Worm (Caenorhabditis elegans) whole organism, L1 larva: Measurements from ENCODE around the gene nhr-31.
A peak's percentile ranks its signal among the peaks of the same experiment; 100 is the strongest.

Experiments used
- C04F5.9 ChIP-seq: sonication (generic microtip); optimal IDR thresholded peaks from 2 replicates; lab custom pipeline; 2016; ENCODE audit warnings: missing genetic modification characterization, missing compliant biosample characterization
- C16A3.4 ChIP-seq: fragments of 150-350 bp; optimal IDR thresholded peaks from 2 replicates; lab custom pipeline; 2014; ENCODE audit warnings: missing biosample characterization, missing genetic modification characterization
- Y116A8C.19 ChIP-seq: sonication (generic microtip); optimal IDR thresholded peaks from 2 replicates; lab custom pipeline; 2016; ENCODE audit warnings: missing compliant biosample characterization, missing genetic modification characterization, borderline replicate concordance
- blmp-1 ChIP-seq: fragments of 150-350 bp; optimal IDR thresholded peaks from 2 replicates; lab custom pipeline; 2014; ENCODE audit warnings: missing biosample characterization, missing genetic modification characterization
- ceh-8 ChIP-seq: fragments of 200-800 bp; sonication (Bioruptor generic); optimal IDR thresholded peaks from 2 replicates; lab custom pipeline; 2018; ENCODE audit warnings: mild to moderate bottlenecking, missing genetic modification characterization, moderate library complexity, missing compliant biosample characterization
- ceh-82 ChIP-seq, 3 experiments: fragments of 150-350 bp in 1 of 3; sonication (generic microtip) in 2 of 3; optimal IDR thresholded peaks; 2 replicates each; lab custom pipeline; 2014 to 2017; ENCODE audit warnings: missing biosample characterization in 3 of 3, missing genetic modification characterization in 3 of 3
- ceh-88 ChIP-seq: fragments of 200-800 bp; sonication (Bioruptor generic); IDR thresholded peaks from 2 replicates; pipeline ENCODE4 v1.3.6; 2022; ENCODE audit warnings: missing genetic modification characterization, missing compliant biosample characterization
- ceh-90 ChIP-seq: sonication (generic microtip); optimal IDR thresholded peaks from 2 replicates; lab custom pipeline; 2016; ENCODE audit warnings: missing genetic modification characterization, missing compliant biosample characterization
- dpl-1 ChIP-seq, 3 experiments: fragments of 150-350 bp in 2 of 3; sonication (generic microtip) in 1 of 3; optimal IDR thresholded peaks; 2 replicates each; lab custom pipeline; 2014 to 2017; ENCODE audit warnings: missing biosample characterization in 3 of 3, missing genetic modification characterization in 3 of 3, missing genetic modification reagents in 3 of 3
- dsc-1 ChIP-seq: sonication (generic microtip); optimal IDR thresholded peaks from 2 replicates; lab custom pipeline; 2016; ENCODE audit warnings: mild to moderate bottlenecking, missing genetic modification characterization, missing compliant biosample characterization
- efl-1 ChIP-seq, 4 experiments: fragments of 150-350 bp; optimal IDR thresholded peaks in 3 of 4; peaks in 1 of 4; 1 replicate in 1 of 4; 2 replicates in 3 of 4; lab custom pipeline; 2014; ENCODE audit warnings: missing biosample characterization in 2 of 4, missing genetic modification characterization in 2 of 4, missing genetic modification reagents in 2 of 4
- egl-13 ChIP-seq: sonication (generic microtip); optimal IDR thresholded peaks from 2 replicates; lab custom pipeline; 2016; ENCODE audit warnings: missing genotype, missing genetic modification reagents, missing genetic modification characterization, missing compliant biosample characterization
- elt-2 ChIP-seq: sonication (generic microtip); optimal IDR thresholded peaks from 2 replicates; lab custom pipeline; 2016; ENCODE audit warnings: missing genetic modification characterization, mild to moderate bottlenecking, inconsistent platforms, missing compliant biosample characterization, missing genetic modification reagents
- fkh-10 ChIP-seq: sonication (generic microtip); optimal IDR thresholded peaks from 2 replicates; lab custom pipeline; 2017; ENCODE audit warnings: missing biosample characterization, missing genetic modification reagents, missing genetic modification characterization
- fkh-4 ChIP-seq: sonication (generic microtip); optimal IDR thresholded peaks from 2 replicates; lab custom pipeline; 2016; ENCODE audit warnings: missing compliant biosample characterization, missing genetic modification characterization, borderline replicate concordance
- fkh-8 ChIP-seq: sonication (generic microtip); optimal IDR thresholded peaks from 2 replicates; lab custom pipeline; 2016; ENCODE audit warnings: mild to moderate bottlenecking, missing genetic modification characterization, missing compliant biosample characterization
- fos-1 ChIP-seq: fragments of 150-350 bp; optimal IDR thresholded peaks from 2 replicates; lab custom pipeline; 2014; ENCODE audit warnings: missing biosample characterization, missing genetic modification characterization
- grh-1 ChIP-seq: fragments of 200-800 bp; sonication (Bioruptor generic); IDR thresholded peaks from 2 replicates; pipeline ENCODE4 v1.3.6; 2022; ENCODE audit warnings: missing genetic modification reagents, missing genetic modification characterization, missing compliant biosample characterization
- hlh-4 ChIP-seq: sonication (generic microtip); optimal IDR thresholded peaks from 2 replicates; lab custom pipeline; 2016; ENCODE audit warnings: mild to moderate bottlenecking, missing genetic modification characterization, missing compliant biosample characterization
- irx-1 ChIP-seq: sonication (generic microtip); optimal IDR thresholded peaks from 2 replicates; lab custom pipeline; 2016; ENCODE audit warnings: missing genetic modification characterization, missing compliant biosample characterization
- isw-1 ChIP-seq: fragments of 200-800 bp; sonication (Bioruptor generic); IDR thresholded peaks from 2 replicates; pipeline ENCODE4 v1.3.6; 2022; ENCODE audit warnings: missing genetic modification characterization, missing compliant biosample characterization
- jun-1 ChIP-seq: fragments of 150-350 bp; optimal IDR thresholded peaks from 2 replicates; lab custom pipeline; 2014; ENCODE audit warnings: missing biosample characterization, missing genetic modification reagents, missing genetic modification characterization
- lin-13 ChIP-seq: fragments of 150-350 bp; optimal IDR thresholded peaks from 2 replicates; lab custom pipeline; 2014; ENCODE audit warnings: missing biosample characterization, missing genetic modification reagents, missing genetic modification characterization
- lin-14 ChIP-seq: fragments of 200-800 bp; sonication (Bioruptor generic); optimal IDR thresholded peaks from 2 replicates; lab custom pipeline; 2018; ENCODE audit warnings: mild to moderate bottlenecking, missing genetic modification characterization, moderate library complexity, missing compliant biosample characterization
- lin-15B ChIP-seq: fragments of 150-350 bp; sonication (generic microtip); optimal IDR thresholded peaks from 3 replicates; lab custom pipeline; 2014; ENCODE audit warnings: missing biosample characterization, missing genetic modification characterization
- lin-35 ChIP-seq, 2 experiments: fragments of 150-350 bp; optimal IDR thresholded peaks; 2 replicates each; lab custom pipeline; 2014; ENCODE audit warnings: missing biosample characterization in 2 of 2, missing genetic modification characterization in 2 of 2, missing genetic modification reagents in 2 of 2
- lir-3 ChIP-seq: sonication (generic microtip); optimal IDR thresholded peaks from 2 replicates; lab custom pipeline; 2016; ENCODE audit warnings: mild to moderate bottlenecking, missing genetic modification characterization, moderate library complexity, missing compliant biosample characterization; ENCODE audit not compliant: poor library complexity
- lsy-2 ChIP-seq, 2 experiments: fragments of 150-350 bp; optimal IDR thresholded peaks; 2 replicates each; lab custom pipeline; 2014; ENCODE audit warnings: missing biosample characterization in 2 of 2, missing genetic modification characterization in 2 of 2
- mab-9 ChIP-seq: fragments of 200-800 bp; sonication (Bioruptor generic); IDR thresholded peaks from 2 replicates; pipeline ENCODE4 v1.3.6; 2022; ENCODE audit warnings: missing genetic modification reagents, missing genetic modification characterization, missing compliant biosample characterization
- mdl-1 ChIP-seq, 2 experiments: fragments of 150-350 bp; optimal IDR thresholded peaks; 2 replicates each; lab custom pipeline; 2014 to 2017; ENCODE audit warnings: missing biosample characterization in 2 of 2, missing genetic modification characterization in 2 of 2, inconsistent platforms in 1 of 2
- mep-1 ChIP-seq: fragments of 150-350 bp; optimal IDR thresholded peaks from 2 replicates; lab custom pipeline; 2014; ENCODE audit warnings: missing biosample characterization, missing genetic modification characterization
- nhr-19 ChIP-seq: fragments of 200-800 bp; sonication (Bioruptor generic); conservative IDR thresholded peaks from 2 replicates; pipeline ENCODE4 v1.3.6; 2022; ENCODE audit warnings: missing genetic modification characterization, missing compliant biosample characterization
- nhr-20 ChIP-seq: sonication (generic microtip); optimal IDR thresholded peaks from 2 replicates; lab custom pipeline; 2016; ENCODE audit warnings: mild to moderate bottlenecking, missing genetic modification characterization, missing compliant biosample characterization
- nhr-47 ChIP-seq: sonication (generic microtip); optimal IDR thresholded peaks from 2 replicates; lab custom pipeline; 2016; ENCODE audit warnings: mild to moderate bottlenecking, missing genetic modification characterization, moderate library complexity, missing compliant biosample characterization
- nhr-71 ChIP-seq: sonication (generic microtip); optimal IDR thresholded peaks from 2 replicates; lab custom pipeline; 2016; ENCODE audit warnings: mild to moderate bottlenecking, missing genetic modification characterization, moderate library complexity, missing compliant biosample characterization
- nhr-77 ChIP-seq: fragments of 150-350 bp; optimal IDR thresholded peaks from 2 replicates; lab custom pipeline; 2014; ENCODE audit warnings: missing biosample characterization, missing genetic modification characterization
- nhr-85 ChIP-seq: sonication (generic microtip); peaks from one replicate; lab custom pipeline; 2016; ENCODE audit warnings: missing genetic modification characterization, inconsistent platforms, missing compliant biosample characterization
- nhr-90 ChIP-seq: sonication (generic microtip); optimal IDR thresholded peaks from 2 replicates; lab custom pipeline; 2016; ENCODE audit warnings: mild to moderate bottlenecking, missing genetic modification characterization, missing compliant biosample characterization; ENCODE audit not compliant: poor library complexity
- pax-3 ChIP-seq: fragments of 200-800 bp; sonication (Bioruptor generic); optimal IDR thresholded peaks from 2 replicates; lab custom pipeline; 2018; ENCODE audit warnings: mild to moderate bottlenecking, missing genetic modification characterization, moderate library complexity, missing compliant biosample characterization
- rnt-1 ChIP-seq: sonication (generic microtip); optimal IDR thresholded peaks from 2 replicates; lab custom pipeline; 2016; ENCODE audit warnings: mild to moderate bottlenecking, missing genetic modification characterization, moderate library complexity, missing compliant biosample characterization
- skn-1 ChIP-seq: fragments of 150-350 bp; optimal IDR thresholded peaks from 2 replicates; lab custom pipeline; 2014; ENCODE audit warnings: missing biosample characterization, missing genetic modification characterization
- snu-23 ChIP-seq: sonication (generic microtip); optimal IDR thresholded peaks from 2 replicates; lab custom pipeline; 2016; ENCODE audit warnings: missing genetic modification characterization, missing compliant biosample characterization
- sox-4 ChIP-seq: sonication (generic microtip); optimal IDR thresholded peaks from 2 replicates; lab custom pipeline; 2016; ENCODE audit warnings: missing genetic modification characterization, missing compliant biosample characterization
- swsn-7 ChIP-seq: sonication (generic microtip); optimal IDR thresholded peaks from 2 replicates; lab custom pipeline; 2016; ENCODE audit warnings: missing genetic modification characterization, missing compliant biosample characterization
- tbx-2 ChIP-seq: sonication (generic microtip); optimal IDR thresholded peaks from 2 replicates; lab custom pipeline; 2016; ENCODE audit warnings: missing genetic modification characterization, missing compliant biosample characterization
- unc-86 ChIP-seq: sonication (generic microtip); optimal IDR thresholded peaks from 2 replicates; lab custom pipeline; 2016; ENCODE audit warnings: missing genetic modification characterization, missing compliant biosample characterization
- unc-98 ChIP-seq: fragments of 200-800 bp; sonication (Bioruptor generic); IDR thresholded peaks from 2 replicates; pipeline ENCODE4 v1.3.6; 2022; ENCODE audit warnings: missing genetic modification characterization, missing compliant biosample characterization
- vab-15 ChIP-seq: sonication (generic microtip); optimal IDR thresholded peaks from 2 replicates; lab custom pipeline; 2017; ENCODE audit warnings: missing genotype, mild to moderate bottlenecking, missing genetic modification characterization, missing compliant biosample characterization
- xbp-1 ChIP-seq: sonication (generic microtip); optimal IDR thresholded peaks from 2 replicates; lab custom pipeline; 2016; ENCODE audit warnings: missing genetic modification characterization, missing compliant biosample characterization
- ztf-11 ChIP-seq, 2 experiments: sonication (generic microtip); optimal IDR thresholded peaks; 2 replicates each; lab custom pipeline; 2016 to 2017; ENCODE audit warnings: missing genetic modification characterization in 2 of 2, missing biosample characterization in 1 of 2, missing compliant biosample characterization in 1 of 2

The nhr-31 gene

DNA sequence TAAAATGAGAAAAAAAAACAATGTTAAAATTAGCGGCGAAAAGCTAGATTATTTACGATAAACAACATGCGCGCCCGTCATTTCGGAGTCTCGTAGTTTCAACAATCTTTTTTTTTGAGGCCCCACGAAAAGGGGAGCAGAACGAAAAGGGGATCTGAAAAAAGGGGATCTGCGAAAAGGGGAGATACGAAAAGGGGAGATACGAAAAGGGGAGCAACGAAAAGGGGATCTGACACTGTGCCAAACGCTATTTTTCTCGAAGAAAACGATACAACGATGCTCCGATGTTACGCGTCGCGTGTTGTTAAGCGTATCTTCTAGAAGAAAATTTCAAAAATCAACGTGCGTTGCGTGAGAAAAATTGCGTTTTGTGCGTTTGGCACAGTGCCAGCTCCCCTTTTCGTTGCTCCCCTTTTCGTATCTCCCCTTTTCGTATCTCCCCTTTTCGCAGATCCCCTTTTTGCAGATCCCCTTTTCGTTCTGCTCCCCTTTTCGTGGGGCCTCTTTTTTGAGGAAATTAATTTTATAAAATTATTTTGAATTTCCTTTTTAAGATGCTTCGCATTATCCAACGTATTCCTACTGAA, 13.5 kb downstream of the nhr-31 start, which contains the start of gene C26B2.7:
Gene C26B2.7 (plus strand): TSS at position 549 of the 587 bp plus-strand sequence.
- peak; percentile 76 for TF ChIP-seq tbx-2 (tag; lab: Kevin White, UChicago)
- peak; percentile 22 for TF ChIP-seq lin-13
- peak; percentile 5 for TF ChIP-seq elt-2 (tag; lab: Kevin White, UChicago)
- peak; percentile 88 for TF ChIP-seq lir-3
- TF ChIP-seq skn-1, result peak; percentile 34
- peak; percentile 69 to 85 (median 81) for TF ChIP-seq dpl-1 (GFP tag; optimal IDR thresholded peaks at IDR 0.05; lab: Kevin White, UChicago)
- peak; percentile 48 for TF ChIP-seq fkh-4 (tag; lab: Kevin White, UChicago)
- peak; percentile 95 for TF ChIP-seq rnt-1 (tag; lab: Kevin White, UChicago)
- peak; percentile 36 for TF ChIP-seq lin-15B (tag; lab: Kevin White, UChicago)
- peak; percentile 85 for TF ChIP-seq nhr-19 (GFP tag; lab: Robert Waterston, UW)
- TF ChIP-seq nhr-71 (tag; lab: Kevin White, UChicago), result peak; percentile 88
- TF ChIP-seq ceh-82 (tag; optimal IDR thresholded peaks at IDR 0.05; lab: Kevin White, UChicago), result peak; percentile 47 to 82 (median 50)
- TF ChIP-seq unc-86 (tag; lab: Kevin White, UChicago), result peak; percentile 84
- TF ChIP-seq dsc-1 (tag; lab: Kevin White, UChicago), result peak; percentile 83
- TF ChIP-seq fkh-8 (tag; lab: Kevin White, UChicago), result peak; percentile 75
- TF ChIP-seq pax-3, result peak; percentile 76
- peak; percentile 82 for TF ChIP-seq snu-23 (GFP tag; lab: Kevin White, UChicago)
- TF ChIP-seq irx-1, result peak; percentile 22
- TF ChIP-seq mep-1 (tag; lab: Kevin White, UChicago), result peak; percentile 22
- 0 out of 2 replicates have a peak, but pooled peaks have one; percentile 27 for TF ChIP-seq grh-1
- TF ChIP-seq fos-1 (tag; lab: Kevin White, UChicago), result peak; percentile 21
- TF ChIP-seq Y116A8C.19, result peak; percentile 28
- TF ChIP-seq vab-15 (tag; lab: Kevin White, UChicago), result peak; percentile 76
- peak; percentile 83 for TF ChIP-seq sox-4 (tag; lab: Kevin White, UChicago)
- TF ChIP-seq fkh-10 (GFP tag; lab: Kevin White, UChicago), result peak; percentile 47
- TF ChIP-seq mab-9 (GFP tag; lab: Robert Waterston, UW), result peak; percentile 64; the same call in 1 of the 2 replicates
- peak; percentile 86 for TF ChIP-seq ceh-88 (GFP tag; lab: Robert Waterston, UW)
- TF ChIP-seq efl-1 (optimal IDR thresholded peaks at IDR 0.05; lab: Kevin White, UChicago), result peak; percentile 69 to 82
- TF ChIP-seq efl-1 (GFP tag; optimal IDR thresholded peaks at IDR 0.05 in 1 of 2; lab: Kevin White, UChicago), result peak; percentile 83 to 98
- TF ChIP-seq mdl-1 (tag; optimal IDR thresholded peaks at IDR 0.05; lab: Kevin White, UChicago), result peak in 1 of 2 experiments; percentile 52
- peak; percentile 67 for TF ChIP-seq nhr-85
- peak; percentile 86 for TF ChIP-seq egl-13 (tag; lab: Kevin White, UChicago)
- TF ChIP-seq hlh-4 (tag; lab: Kevin White, UChicago), result peak; percentile 7
- TF ChIP-seq nhr-77 (tag; lab: Kevin White, UChicago), result peak; percentile 33
- TF ChIP-seq nhr-47 (tag; lab: Kevin White, UChicago), result peak; percentile 88
- peak; percentile 82 for TF ChIP-seq nhr-90 (tag; lab: Kevin White, UChicago)
- peak; percentile 53 for TF ChIP-seq ceh-90 (tag; lab: Kevin White, UChicago)
- TF ChIP-seq isw-1, result peak; percentile 81
- peak; percentile 31 for TF ChIP-seq blmp-1 (tag; lab: Kevin White, UChicago)
- peak; percentile 76 to 89 for TF ChIP-seq lin-35 (GFP tag; optimal IDR thresholded peaks at IDR 0.05; lab: Kevin White, UChicago)
- peak in 1 of 2 experiments; percentile 94 for TF ChIP-seq ztf-11 (tag; optimal IDR thresholded peaks at IDR 0.05; lab: Kevin White, UChicago)
- TF ChIP-seq C04F5.9 (tag; lab: Kevin White, UChicago), result peak; percentile 54
- peak; percentile 41 for TF ChIP-seq C16A3.4 (tag; lab: Kevin White, UChicago)
- TF ChIP-seq ceh-8 (GFP tag; lab: Kevin White, UChicago), result peak; percentile 37
- TF ChIP-seq unc-98 (GFP tag; lab: Robert Waterston, UW), result peak; percentile 76
- peak; percentile 84 for TF ChIP-seq xbp-1
- TF ChIP-seq jun-1 (tag; lab: Kevin White, UChicago), result peak; percentile 44
- peak; percentile 69 to 80 for TF ChIP-seq lsy-2 (tag; optimal IDR thresholded peaks at IDR 0.05; lab: Kevin White, UChicago)
- TF ChIP-seq lin-14 (GFP tag; lab: Kevin White, UChicago), result peak; percentile 81
- TF ChIP-seq swsn-7, result peak; percentile 81
- peak; percentile 83 for TF ChIP-seq nhr-20 (tag; lab: Kevin White, UChicago)
